Worm (Caenorhabditis elegans) whole organism, late embryonic: ENCODE data around the gene aff-1.

ENCODE experiments used
- ama-1 ChIP-seq: fragments of 150-350 bp; optimal IDR thresholded peaks from 2 replicates; lab custom pipeline; 2014
- ets-4 ChIP-seq: sonication (generic microtip); optimal IDR thresholded peaks from 2 replicates; lab custom pipeline; 2016; ENCODE audit warnings: missing genetic modification characterization, missing compliant biosample characterization
- eyg-1 ChIP-seq: sonication (generic microtip); optimal IDR thresholded peaks from 2 replicates; lab custom pipeline; 2016; ENCODE audit warnings: missing genotype, missing genetic modification characterization, missing compliant biosample characterization
- nfya-1 ChIP-seq: sonication (generic microtip); optimal IDR thresholded peaks from 2 replicates; lab custom pipeline; 2017; ENCODE audit warnings: missing genetic modification characterization, mild to moderate bottlenecking, missing compliant biosample characterization, antibody characterized with exemption, moderate library complexity
- sox-4 ChIP-seq: sonication (generic microtip); optimal IDR thresholded peaks from 2 replicates; lab custom pipeline; 2017; ENCODE audit warnings: mild to moderate bottlenecking, missing genetic modification characterization, inconsistent platforms, missing compliant biosample characterization

DNA sequence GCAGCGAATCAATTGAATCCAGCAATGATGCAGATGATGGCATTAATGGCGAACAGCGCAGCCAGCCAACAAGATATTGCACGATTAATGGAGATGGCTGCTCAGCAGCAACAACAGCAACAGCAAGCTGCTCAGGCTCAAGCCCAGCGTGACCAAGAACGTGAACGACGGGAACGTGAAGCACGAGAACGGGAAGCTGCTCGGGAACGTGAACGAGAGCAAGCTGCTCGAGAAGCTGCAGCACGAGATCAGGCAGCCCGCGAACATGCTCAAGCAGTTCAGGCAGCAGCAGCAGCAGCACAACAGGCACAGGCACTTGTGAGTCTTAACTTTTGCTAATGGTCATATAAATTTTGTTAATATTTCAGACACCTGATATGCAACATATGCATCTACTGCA, 16.8 kb downstream of the aff-1 start:
- TF ChIP-seq sox-4 (tag; lab: Kevin White, UChicago), result no peak
- no peak for TF ChIP-seq ets-4
- no peak for TF ChIP-seq eyg-1
- TF ChIP-seq ama-1, result no peak
- no peak for TF ChIP-seq nfya-1 (tag; lab: Kevin White, UChicago)
